Worm (Caenorhabditis elegans) whole organism, midembryonic: ENCODE data around the gene acp-7.

Experiments used
- flt-1 ChIP-seq: fragments of 200-800 bp; sonication (Bioruptor generic); IDR thresholded peaks from 2 replicates; pipeline ENCODE4 v1.3.6; 2022; ENCODE audit warnings: missing genetic modification characterization, missing compliant biosample characterization
- ref-1 ChIP-seq: fragments of 200-800 bp; sonication (Bioruptor generic); conservative IDR thresholded peaks from 2 replicates; pipeline ENCODE4 v1.3.6; 2022; ENCODE audit warnings: missing genetic modification reagents, missing genetic modification characterization, missing compliant biosample characterization

DNA sequence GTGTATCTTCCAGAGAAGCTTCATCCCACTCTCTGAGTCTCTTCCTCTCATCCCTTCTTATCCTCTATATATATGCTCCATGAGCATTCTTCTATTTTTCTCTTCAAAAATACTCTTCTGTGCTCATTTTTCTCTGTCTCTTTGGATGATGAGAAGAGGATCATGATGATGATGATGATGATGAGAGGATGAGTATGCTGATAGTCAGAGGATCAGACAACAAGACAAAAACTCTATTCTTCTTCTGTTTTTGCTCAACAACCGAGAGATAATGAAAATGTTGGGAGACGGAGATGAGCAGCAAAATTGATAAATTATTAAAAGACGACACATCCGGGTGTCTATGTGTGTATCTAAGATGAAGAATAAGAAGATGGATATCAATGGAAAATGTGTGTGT lies 38.2 kb downstream of the acp-7 start:
- TF ChIP-seq ref-1 = no peak
- no peak for TF ChIP-seq flt-1 (GFP tag; lab: Robert Waterston, UW)
